Fruit fly (Drosophila melanogaster) whole organism, embryonic: Measurements from ENCODE around the gene CG13850.

Source experiments
- Bgb ChIP-seq: fragments of 200-800 bp; sonication (Bioruptor generic); IDR thresholded peaks from 2 replicates; pipeline ENCODE4 v1.3.6; 2022; ENCODE audit warnings: missing biosample characterization, missing genetic modification characterization; ENCODE audit not compliant: partially characterized antibody
- C15 ChIP-seq: fragments of 200-800 bp; sonication (Bioruptor generic); IDR thresholded peaks from 3 replicates; pipeline ENCODE4 v1.3.6; 2022; ENCODE audit warnings: missing biosample characterization, missing genetic modification characterization
- CG11695 ChIP-seq: fragments of 200-800 bp; sonication (Bioruptor generic); IDR thresholded peaks from 3 replicates; pipeline ENCODE4 v1.3.6; 2022; ENCODE audit warnings: missing biosample characterization, missing genetic modification characterization
- CG12942 ChIP-seq: fragments of 200-800 bp; sonication (Bioruptor generic); optimal IDR thresholded peaks from 3 replicates; lab custom pipeline; 2016; ENCODE audit warnings: missing biosample characterization, missing genetic modification characterization
- CG13775 ChIP-seq: fragments of 200-800 bp; sonication (Bioruptor generic); optimal IDR thresholded peaks from 3 replicates; lab custom pipeline; 2017; ENCODE audit warnings: missing biosample characterization, mild to moderate bottlenecking, missing genetic modification characterization
- CG1602 ChIP-seq: fragments of 200-800 bp; sonication (Bioruptor generic); optimal IDR thresholded peaks from 3 replicates; lab custom pipeline; 2016; ENCODE audit warnings: missing biosample characterization, missing genetic modification characterization
- CG17612 ChIP-seq: fragments of 200-800 bp; sonication (Bioruptor generic); IDR thresholded peaks from 2 replicates; pipeline ENCODE4 v1.3.6; 2022; ENCODE audit warnings: missing biosample characterization, missing genetic modification characterization
- CG18476 ChIP-seq: fragments of 200-800 bp; sonication (Bioruptor generic); optimal IDR thresholded peaks from 2 replicates; lab custom pipeline; 2016; ENCODE audit warnings: missing biosample characterization, mild to moderate bottlenecking, missing genetic modification characterization
- CG2116 ChIP-seq: fragments of 200-800 bp; sonication (Bioruptor generic); optimal IDR thresholded peaks from 3 replicates; lab custom pipeline; 2018; ENCODE audit warnings: missing biosample characterization, mild to moderate bottlenecking, missing genetic modification characterization
- CG2120 ChIP-seq: fragments of 200-800 bp; sonication (Bioruptor generic); optimal IDR thresholded peaks from 3 replicates; lab custom pipeline; 2016; ENCODE audit warnings: missing biosample characterization, missing genetic modification characterization
- CG2129 ChIP-seq: fragments of 200-800 bp; sonication (Bioruptor generic); IDR thresholded peaks from 2 replicates; pipeline ENCODE4 v1.3.6; 2022; ENCODE audit warnings: missing biosample characterization, missing genetic modification characterization; ENCODE audit not compliant: partially characterized antibody
- CG2199 ChIP-seq: fragments of 200-800 bp; sonication (Bioruptor generic); IDR thresholded peaks from 3 replicates; pipeline ENCODE4 v1.3.6; 2022; ENCODE audit warnings: missing biosample characterization, missing genetic modification characterization
- CG3726 ChIP-seq: fragments of 200-800 bp; sonication (Bioruptor generic); IDR thresholded peaks from 3 replicates; pipeline ENCODE4, ENCODE4 v1.3.6; 2022; ENCODE audit warnings: missing biosample characterization, missing genetic modification characterization
- CG42726 ChIP-seq: fragments of 200-800 bp; sonication (Bioruptor generic); IDR thresholded peaks from 2 replicates; pipeline ENCODE4 v1.3.6; 2022; ENCODE audit warnings: missing biosample characterization, missing genetic modification characterization; ENCODE audit not compliant: partially characterized antibody
- CG4360 ChIP-seq: fragments of 200-800 bp; sonication (Bioruptor generic); IDR thresholded peaks from 2 replicates; pipeline ENCODE4 v1.3.6; 2022; ENCODE audit warnings: missing biosample characterization, missing genetic modification characterization
- CG7372 ChIP-seq: fragments of 200-800 bp; sonication (Bioruptor generic); IDR thresholded peaks from 2 replicates; pipeline ENCODE4 v1.3.6; 2022; ENCODE audit warnings: missing biosample characterization, missing genetic modification characterization
- CG7839 ChIP-seq: fragments of 200-800 bp; sonication (Bioruptor generic); optimal IDR thresholded peaks from 3 replicates; lab custom pipeline; 2018; ENCODE audit warnings: missing biosample characterization, mild to moderate bottlenecking, missing genetic modification characterization, moderate library complexity
- CG7928 ChIP-seq: fragments of 200-800 bp; sonication (Bioruptor generic); optimal IDR thresholded peaks from 2 replicates; lab custom pipeline; 2017; ENCODE audit warnings: missing biosample characterization, mild to moderate bottlenecking, missing genetic modification characterization
- E2f1 ChIP-seq: fragments of 200-800 bp; sonication (Bioruptor generic); IDR thresholded peaks from 2 replicates; pipeline ENCODE4 v1.3.6; 2022; ENCODE audit warnings: missing biosample characterization, missing genetic modification characterization
- Lim3 ChIP-seq: fragments of 200-800 bp; sonication (Bioruptor generic); IDR thresholded peaks from 2 replicates; pipeline ENCODE4 v1.3.6; 2022; ENCODE audit warnings: missing biosample characterization, missing genetic modification characterization
- Meics ChIP-seq: fragments of 200-800 bp; sonication (Bioruptor generic); optimal IDR thresholded peaks from 2 replicates; lab custom pipeline; 2017; ENCODE audit warnings: missing biosample characterization, mild to moderate bottlenecking, missing genetic modification characterization
- Myb ChIP-seq: fragments of 200-800 bp; sonication (Bioruptor generic); optimal IDR thresholded peaks from 2 replicates; lab custom pipeline; 2016; ENCODE audit warnings: missing biosample characterization, missing genetic modification characterization
- Neu2 ChIP-seq: fragments of 200-800 bp; sonication (Bioruptor generic); optimal IDR thresholded peaks from 3 replicates; lab custom pipeline; 2016; ENCODE audit warnings: missing biosample characterization, missing genetic modification characterization, borderline replicate concordance
- Nf-YA ChIP-seq: fragments of 200-800 bp; sonication (Bioruptor generic); IDR thresholded peaks from 2 replicates; pipeline ENCODE4 v1.3.6; 2022; ENCODE audit warnings: missing biosample characterization, missing genetic modification characterization
- Pdp1 ChIP-seq, 2 experiments: fragments of 200-800 bp; sonication (Bioruptor generic); optimal IDR thresholded peaks; 3 replicates each; lab custom pipeline; 2016; ENCODE audit warnings: missing biosample characterization in 2 of 2, missing genetic modification characterization in 2 of 2, mild to moderate bottlenecking in 1 of 2, moderate library complexity in 1 of 2
- abd-A ChIP-seq: fragments of 200-800 bp; sonication (Bioruptor generic); optimal IDR thresholded peaks from 3 replicates; lab custom pipeline; 2019; ENCODE audit warnings: missing biosample characterization, mild to moderate bottlenecking, missing genetic modification characterization, moderate library complexity
- aop ChIP-seq: fragments of 200-800 bp; sonication (Bioruptor generic); IDR thresholded peaks from 2 replicates; pipeline ENCODE4 v1.3.6; 2022; ENCODE audit warnings: missing biosample characterization, missing genetic modification characterization
- ato ChIP-seq: fragments of 200-800 bp; sonication (Bioruptor generic); IDR thresholded peaks from 2 replicates; pipeline ENCODE4 v1.3.6; 2022; ENCODE audit warnings: missing biosample characterization, missing genetic modification characterization; ENCODE audit not compliant: partially characterized antibody
- az2 ChIP-seq: fragments of 200-800 bp; sonication (Bioruptor generic); optimal IDR thresholded peaks from 3 replicates; lab custom pipeline; 2016; ENCODE audit warnings: missing biosample characterization, missing genetic modification characterization
- caup ChIP-seq: fragments of 200-800 bp; sonication (Bioruptor generic); optimal IDR thresholded peaks from 3 replicates; lab custom pipeline; 2017; ENCODE audit warnings: missing biosample characterization, mild to moderate bottlenecking, missing genetic modification characterization, moderate library complexity; ENCODE audit not compliant: severe bottlenecking
- cg ChIP-seq: fragments of 200-800 bp; sonication (Bioruptor generic); optimal IDR thresholded peaks from 3 replicates; lab custom pipeline; 2019; ENCODE audit warnings: missing biosample characterization, mild to moderate bottlenecking, missing genetic modification characterization, moderate library complexity
- dimm ChIP-seq: fragments of 200-800 bp; sonication (Bioruptor generic); IDR thresholded peaks from 2 replicates; pipeline ENCODE4 v1.3.6; 2022; ENCODE audit warnings: missing biosample characterization, missing genetic modification characterization
- dmrt99B ChIP-seq: fragments of 200-800 bp; sonication (Bioruptor generic); optimal IDR thresholded peaks from 2 replicates; lab custom pipeline; 2018; ENCODE audit warnings: missing biosample characterization, mild to moderate bottlenecking, missing genetic modification characterization, moderate library complexity
- dysf ChIP-seq: fragments of 200-800 bp; sonication (Bioruptor generic); IDR thresholded peaks from 3 replicates; pipeline ENCODE4 v1.3.6; 2022; ENCODE audit warnings: missing biosample characterization, missing genetic modification characterization
- kay ChIP-seq: fragments of 200-800 bp; sonication (Bioruptor generic); optimal IDR thresholded peaks from 2 replicates; lab custom pipeline; 2016; ENCODE audit warnings: missing biosample characterization, missing genetic modification characterization
- ken ChIP-seq: fragments of 200-800 bp; sonication (Bioruptor generic); IDR thresholded peaks from 3 replicates; pipeline ENCODE4 v1.3.6; 2022; ENCODE audit warnings: missing biosample characterization, missing genetic modification characterization
- knrl ChIP-seq: fragments of 200-800 bp; sonication (Bioruptor generic); IDR thresholded peaks from 3 replicates; pipeline ENCODE4 v1.3.6; 2022; ENCODE audit warnings: missing biosample characterization, missing genetic modification characterization; ENCODE audit not compliant: partially characterized antibody
- lbe ChIP-seq: fragments of 200-800 bp; sonication (Bioruptor generic); optimal IDR thresholded peaks from 2 replicates; lab custom pipeline; 2016; ENCODE audit warnings: missing biosample characterization, mild to moderate bottlenecking, missing genetic modification characterization
- lola ChIP-seq, 3 experiments: fragments of >200 bp in 2 of 3; fragments of 200-800 bp in 1 of 3; sonication (Bioruptor generic) in 1 of 3; optimal IDR thresholded peaks; 2 replicates each; lab custom pipeline; 2017 to 2019; ENCODE audit warnings: missing biosample characterization in 3 of 3, missing genetic modification characterization in 3 of 3, mild to moderate bottlenecking in 1 of 3, moderate library complexity in 1 of 3
- pb ChIP-seq: fragments of 200-800 bp; sonication (Bioruptor generic); optimal IDR thresholded peaks from 3 replicates; lab custom pipeline; 2016; ENCODE audit warnings: missing biosample characterization, missing genetic modification characterization
- schlank ChIP-seq: fragments of 200-800 bp; sonication (Bioruptor generic); optimal IDR thresholded peaks from 2 replicates; lab custom pipeline; 2018; ENCODE audit warnings: missing biosample characterization, mild to moderate bottlenecking, missing genetic modification characterization
- scrt ChIP-seq: fragments of 200-800 bp; sonication (Bioruptor generic); optimal IDR thresholded peaks from 2 replicates; lab custom pipeline; 2018; ENCODE audit warnings: missing biosample characterization, mild to moderate bottlenecking, missing genetic modification characterization, moderate library complexity
- sens ChIP-seq: fragments of 200-800 bp; sonication (Bioruptor generic); peaks from one replicate; lab custom pipeline; 2016; ENCODE audit warnings: missing biosample characterization, missing genetic modification characterization
- sens-2 ChIP-seq: fragments of 200-800 bp; sonication (Bioruptor generic); IDR thresholded peaks from 2 replicates; pipeline ENCODE4 v1.3.6; 2022; ENCODE audit warnings: missing biosample characterization, missing genetic modification characterization
- tll ChIP-seq, 2 experiments: fragments of 200-800 bp in 1 of 2; fragments of >200 bp in 1 of 2; sonication (Bioruptor generic) in 1 of 2; optimal IDR thresholded peaks; 2 replicates each; lab custom pipeline; 2017 to 2019; ENCODE audit warnings: missing biosample characterization in 2 of 2, missing genetic modification characterization in 2 of 2, mild to moderate bottlenecking in 1 of 2, moderate library complexity in 1 of 2
- trh ChIP-seq: fragments of 200-800 bp; sonication (Bioruptor generic); optimal IDR thresholded peaks from 2 replicates; lab custom pipeline; 2016; ENCODE audit warnings: missing biosample characterization, missing genetic modification characterization
- ttk ChIP-seq: fragments of 200-800 bp; sonication (Bioruptor generic); IDR thresholded peaks from 2 replicates; pipeline ENCODE4 v2.1.2; 2022; ENCODE audit warnings: missing biosample characterization, missing genetic modification characterization
- tup ChIP-seq: fragments of 200-800 bp; sonication (Bioruptor generic); optimal IDR thresholded peaks from 2 replicates; lab custom pipeline; 2016; ENCODE audit warnings: missing biosample characterization, mild to moderate bottlenecking, missing genetic modification characterization, moderate library complexity
- vnd ChIP-seq: fragments of 200-800 bp; sonication (Bioruptor generic); IDR thresholded peaks from 3 replicates; pipeline ENCODE4 v1.3.6; 2022; ENCODE audit warnings: missing biosample characterization, missing genetic modification characterization; ENCODE audit not compliant: partially characterized antibody

CG13850 gene

dm6 chr3R:22447874-22448254, 37.1 kb upstream of the CG13850 start, which contains the start of gene CG34376 (continued):
- TF ChIP-seq scrt (peak; percentile 18), caup (peak; percentile 41), ttk (peak; percentile 35; the same call in 1 of the 2 replicates), Neu2 (GFP tag; lab: Kevin White, UChicago) (no peak), cg (no peak), CG2116 (GFP tag; lab: Kevin White, UChicago) (peak; percentile 74), dimm (GFP tag; lab: Robert Waterston, UW) (no peak), Bgb (peak; percentile 36; the same call in 1 of the 2 replicates), CG1602 (GFP tag; lab: Kevin White, UChicago) (no peak), CG7839 (tag; lab: Kevin White, UChicago) (no peak), CG13775 (GFP tag; lab: Kevin White, UChicago) (peak; percentile 41), vnd (GFP tag; lab: Robert Waterston, UW) (no peak; the same call in 2 of the 3 replicates), dysf (peak; percentile 4; the same call in 1 of the 3 replicates), CG2199 (GFP tag; lab: Robert Waterston, UW) (0 out of 3 replicates have a peak, but pooled peaks have one; percentile 61), sens-2 (peak; percentile 88), az2 (GFP tag; lab: Kevin White, UChicago) (peak; percentile 5), knrl (GFP tag; lab: Robert Waterston, UW) (no peak; the same call in 2 of the 3 replicates), sens (GFP tag; lab: Kevin White, UChicago) (peak; percentile 89), Pdp1 (GFP tag; optimal IDR thresholded peaks at IDR 0.05; lab: Kevin White, UChicago) (peak in 1 of 2 experiments; percentile 57), dmrt99B (tag; lab: Kevin White, UChicago) (no peak), CG18476 (GFP tag; lab: Kevin White, UChicago) (no peak), tll (GFP tag; optimal IDR thresholded peaks at IDR 0.05; lab: Kevin White, UChicago) (no peak), aop (GFP tag; lab: Robert Waterston, UW) (peak; percentile 64; the same call in 1 of the 2 replicates), E2f1 (no peak), Meics (GFP tag; lab: Kevin White, UChicago) (peak; percentile 55), lola (GFP tag; optimal IDR thresholded peaks at IDR 0.05; lab: Kevin White, UChicago) (peak in 1 of 3 experiments; percentile 7), CG11695 (peak; percentile 36; the same call in 1 of the 3 replicates), trh (GFP tag; lab: Kevin White, UChicago) (no peak), CG12942 (GFP tag; lab: Kevin White, UChicago) (peak; percentile 9), CG7372 (peak; percentile 13; the same call in 1 of the 2 replicates), CG17612 (GFP tag; lab: Robert Waterston, UW) (no peak), CG7928 (no peak), CG4360 (GFP tag; lab: Robert Waterston, UW) (no peak), pb (GFP tag; lab: Kevin White, UChicago) (peak; percentile 45), Myb (peak; percentile 50), CG3726 (GFP tag; lab: Robert Waterston, UW) (no peak), CG2120 (GFP tag; lab: Kevin White, UChicago) (no peak), C15 (GFP tag; lab: Robert Waterston, UW) (no peak), abd-A (tag; lab: Kevin White, UChicago) (peak; percentile 88), kay (no peak), tup (GFP tag; lab: Kevin White, UChicago) (no peak), ken (GFP tag; lab: Robert Waterston, UW) (peak; percentile 60; the same call in 2 of the 3 replicates), ato (GFP tag; lab: Robert Waterston, UW) (peak; percentile 44; the same call in 1 of the 2 replicates), schlank (tag; lab: Kevin White, UChicago) (peak; percentile 37), Lim3 (GFP tag; lab: Robert Waterston, UW) (no peak; the same call in 1 of the 2 replicates), lbe (GFP tag; lab: Kevin White, UChicago) (no peak), Nf-YA (GFP tag; lab: Robert Waterston, UW) (peak; percentile 22; the same call in 1 of the 2 replicates), CG2129 (GFP tag; lab: Robert Waterston, UW) (no peak), CG42726 (GFP tag; lab: Robert Waterston, UW) (0 out of 2 replicates have a peak, but pooled peaks have one; percentile 35)
